Fruit fly (Drosophila melanogaster) whole organism, embryonic: Measurements from ENCODE around the gene axo.

Experiments
- CG10209 ChIP-seq: fragments of 200-800 bp; sonication (Bioruptor generic); optimal IDR thresholded peaks from 3 replicates; lab custom pipeline; 2017; ENCODE audit warnings: missing biosample characterization, mild to moderate bottlenecking, missing genetic modification characterization, missing genetic modification reagents
- CG10431 ChIP-seq: fragments of 200-800 bp; sonication (Bioruptor generic); optimal IDR thresholded peaks from 3 replicates; lab custom pipeline; 2018; ENCODE audit warnings: missing biosample characterization, mild to moderate bottlenecking, missing genetic modification characterization
- CG10543 ChIP-seq: fragments of 200-800 bp; sonication (Bioruptor generic); optimal IDR thresholded peaks from 3 replicates; lab custom pipeline; 2017; ENCODE audit warnings: missing biosample characterization, mild to moderate bottlenecking, missing genetic modification characterization, moderate library complexity
- CG11247 ChIP-seq: fragments of 200-800 bp; sonication (Bioruptor generic); IDR thresholded peaks from 2 replicates; pipeline ENCODE4 v1.3.6; 2022; ENCODE audit warnings: missing biosample characterization, missing genetic modification characterization
- CG13424 ChIP-seq: fragments of 200-800 bp; sonication (Bioruptor generic); optimal IDR thresholded peaks from 2 replicates; lab custom pipeline; 2019; ENCODE audit warnings: missing biosample characterization, mild to moderate bottlenecking, missing genetic modification characterization, moderate library complexity
- CG14667 ChIP-seq: fragments of 200-800 bp; sonication (Bioruptor generic); IDR thresholded peaks from 2 replicates; pipeline ENCODE4 v1.3.6; 2022; ENCODE audit warnings: missing biosample characterization, missing genetic modification characterization
- CG14710 ChIP-seq: fragments of 200-800 bp; sonication (Bioruptor generic); optimal IDR thresholded peaks from 3 replicates; lab custom pipeline; 2019; ENCODE audit warnings: missing biosample characterization, mild to moderate bottlenecking, missing genetic modification characterization, moderate library complexity
- CG15601 ChIP-seq: fragments of 200-800 bp; sonication (Bioruptor generic); optimal IDR thresholded peaks from 3 replicates; lab custom pipeline; 2019; ENCODE audit warnings: missing biosample characterization, mild to moderate bottlenecking, missing genetic modification characterization, moderate library complexity
- CG1647 ChIP-seq: fragments of 200-800 bp; sonication (Bioruptor generic); optimal IDR thresholded peaks from 3 replicates; lab custom pipeline; 2016; ENCODE audit warnings: missing biosample characterization, missing genetic modification characterization
- CG17361 ChIP-seq: fragments of 200-800 bp; sonication (Bioruptor generic); IDR thresholded peaks from 3 replicates; pipeline ENCODE4 v1.3.6; 2022; ENCODE audit warnings: missing biosample characterization, missing genetic modification characterization
- CG34224 ChIP-seq: fragments of 200-800 bp; sonication (Bioruptor generic); IDR thresholded peaks from 3 replicates; pipeline ENCODE4 v1.3.6; 2022; ENCODE audit warnings: missing biosample characterization, missing genetic modification characterization; ENCODE audit not compliant: partially characterized antibody
- CG4360 ChIP-seq: fragments of 200-800 bp; sonication (Bioruptor generic); IDR thresholded peaks from 2 replicates; pipeline ENCODE4 v1.3.6; 2022; ENCODE audit warnings: missing biosample characterization, missing genetic modification characterization
- CG43689 ChIP-seq: fragments of 200-800 bp; sonication (Bioruptor generic); IDR thresholded peaks from 2 replicates; pipeline ENCODE4 v1.3.6; 2022; ENCODE audit warnings: missing biosample characterization, missing genetic modification characterization
- CG6175 ChIP-seq: fragments of 200-800 bp; sonication (Bioruptor generic); IDR thresholded peaks from 3 replicates; pipeline ENCODE4 v1.3.6; 2022; ENCODE audit warnings: missing biosample characterization, missing genetic modification characterization
- CG6272 ChIP-seq: fragments of 200-800 bp; sonication (Bioruptor generic); IDR thresholded peaks from 2 replicates; pipeline ENCODE4 v1.3.6; 2022; ENCODE audit warnings: missing biosample characterization, missing genetic modification characterization
- CG6854 ChIP-seq: fragments of 200-800 bp; sonication (Bioruptor generic); optimal IDR thresholded peaks from 3 replicates; lab custom pipeline; 2017; ENCODE audit warnings: missing biosample characterization, mild to moderate bottlenecking, missing genetic modification characterization
- CG7745 ChIP-seq: fragments of 200-800 bp; sonication (Bioruptor generic); optimal IDR thresholded peaks from 2 replicates; lab custom pipeline; 2018; ENCODE audit warnings: missing biosample characterization, mild to moderate bottlenecking, missing genetic modification characterization, moderate library complexity
- CG8478 ChIP-seq: fragments of >200 bp; optimal IDR thresholded peaks from 2 replicates; lab custom pipeline; 2018
- CG9876 ChIP-seq: fragments of 200-800 bp; sonication (Bioruptor generic); optimal IDR thresholded peaks from 2 replicates; lab custom pipeline; 2016; ENCODE audit warnings: missing biosample characterization, missing genetic modification characterization
- CTCF ChIP-seq: fragments of 200-800 bp; sonication (Bioruptor generic); optimal IDR thresholded peaks from 2 replicates; lab custom pipeline; 2017; ENCODE audit warnings: missing biosample characterization, mild to moderate bottlenecking, missing genetic modification characterization, moderate library complexity
- D19A ChIP-seq: fragments of 200-800 bp; optimal IDR thresholded peaks from 3 replicates; lab custom pipeline; 2019; ENCODE audit warnings: missing biosample characterization, mild to moderate bottlenecking, missing genetic modification characterization, moderate library complexity
- D19B ChIP-seq: fragments of 200-800 bp; sonication (Bioruptor generic); optimal IDR thresholded peaks from 2 replicates; lab custom pipeline; 2017; ENCODE audit warnings: missing biosample characterization, mild to moderate bottlenecking, missing genetic modification characterization
- Elba2 ChIP-seq: fragments of 200-800 bp; sonication (Bioruptor generic); optimal IDR thresholded peaks from 3 replicates; lab custom pipeline; 2016; ENCODE audit warnings: missing biosample characterization, missing genetic modification characterization
- H2.0 ChIP-seq: fragments of 200-800 bp; sonication (Bioruptor generic); IDR thresholded peaks from 2 replicates; pipeline ENCODE4 v1.3.6; 2022; ENCODE audit warnings: missing biosample characterization, missing genetic modification characterization
- Lhr ChIP-seq: fragments of 200-800 bp; sonication (Bioruptor generic); optimal IDR thresholded peaks from 3 replicates; lab custom pipeline; 2017; ENCODE audit warnings: mild to moderate bottlenecking, missing biosample characterization, missing genetic modification reagents, missing genetic modification characterization
- Scr ChIP-seq: fragments of 200-800 bp; sonication (Bioruptor generic); IDR thresholded peaks from 2 replicates; pipeline ENCODE4 v1.3.6; 2022; ENCODE audit warnings: missing biosample characterization, missing genetic modification characterization; ENCODE audit not compliant: partially characterized antibody
- Usf ChIP-seq: fragments of 200-800 bp; sonication (Bioruptor generic); optimal IDR thresholded peaks from 2 replicates; lab custom pipeline; 2017; ENCODE audit warnings: missing genotype, missing biosample characterization, missing genetic modification characterization
- Xbp1 ChIP-seq: fragments of 200-800 bp; sonication (Bioruptor generic); optimal IDR thresholded peaks from 3 replicates; lab custom pipeline; 2016; ENCODE audit warnings: missing biosample characterization, mild to moderate bottlenecking, missing genetic modification characterization
- al ChIP-seq: fragments of 200-800 bp; sonication (Bioruptor generic); IDR thresholded peaks from 2 replicates; pipeline ENCODE4 v1.3.6; 2022; ENCODE audit warnings: missing biosample characterization, missing genetic modification characterization
- ato ChIP-seq: fragments of 200-800 bp; sonication (Bioruptor generic); IDR thresholded peaks from 2 replicates; pipeline ENCODE4 v1.3.6; 2022; ENCODE audit warnings: missing biosample characterization, missing genetic modification characterization; ENCODE audit not compliant: partially characterized antibody
- br ChIP-seq: fragments of >200 bp; optimal IDR thresholded peaks from 2 replicates; lab custom pipeline; 2017
- cg ChIP-seq: fragments of 200-800 bp; sonication (Bioruptor generic); optimal IDR thresholded peaks from 3 replicates; lab custom pipeline; 2019; ENCODE audit warnings: missing biosample characterization, mild to moderate bottlenecking, missing genetic modification characterization, moderate library complexity
- chm ChIP-seq: fragments of 200-800 bp; sonication (Bioruptor generic); IDR thresholded peaks from 2 replicates; pipeline ENCODE4 v1.3.6; 2022; ENCODE audit warnings: missing biosample characterization, missing genetic modification characterization
- danr ChIP-seq: fragments of 200-800 bp; sonication (Bioruptor generic); IDR thresholded peaks from 2 replicates; pipeline ENCODE4 v1.3.6; 2022; ENCODE audit warnings: missing biosample characterization, missing genetic modification characterization
- dysf ChIP-seq: fragments of 200-800 bp; sonication (Bioruptor generic); IDR thresholded peaks from 3 replicates; pipeline ENCODE4 v1.3.6; 2022; ENCODE audit warnings: missing biosample characterization, missing genetic modification characterization
- eve ChIP-seq, 2 experiments: fragments of >200 bp; optimal IDR thresholded peaks; 2 replicates each; lab custom pipeline; 2017; ENCODE audit warnings: missing biosample characterization in 2 of 2, missing genetic modification characterization in 2 of 2
- fd64A ChIP-seq: fragments of 200-800 bp; sonication (Bioruptor generic); optimal IDR thresholded peaks from 3 replicates; lab custom pipeline; 2018; ENCODE audit warnings: missing biosample characterization, mild to moderate bottlenecking, missing genetic modification characterization
- fd96Cb ChIP-seq: fragments of 200-800 bp; sonication (Bioruptor generic); optimal IDR thresholded peaks from 2 replicates; lab custom pipeline; 2018; ENCODE audit warnings: missing biosample characterization, mild to moderate bottlenecking, missing genetic modification characterization, moderate library complexity
- gfzf ChIP-seq: fragments of 200-800 bp; sonication (Bioruptor generic); optimal IDR thresholded peaks from 2 replicates; lab custom pipeline; 2016; ENCODE audit warnings: missing biosample characterization, mild to moderate bottlenecking, missing genetic modification characterization, moderate library complexity
- her ChIP-seq: fragments of 200-800 bp; sonication (Bioruptor generic); optimal IDR thresholded peaks from 2 replicates; lab custom pipeline; 2016; ENCODE audit warnings: missing biosample characterization, missing genetic modification characterization
- inv ChIP-seq: fragments of 200-800 bp; sonication (Bioruptor generic); IDR thresholded peaks from 2 replicates; pipeline ENCODE4 v1.3.6; 2022; ENCODE audit warnings: missing biosample characterization, missing genetic modification characterization; ENCODE audit not compliant: partially characterized antibody
- jigr1 ChIP-seq: fragments of 200-800 bp; sonication (Bioruptor generic); IDR thresholded peaks from 3 replicates; pipeline ENCODE4 v1.3.6; 2022; ENCODE audit warnings: missing biosample characterization, missing genetic modification characterization
- klu ChIP-seq: fragments of 200-800 bp; sonication (Bioruptor generic); IDR thresholded peaks from 2 replicates; pipeline ENCODE4 v1.3.6; 2022; ENCODE audit warnings: missing biosample characterization, missing genetic modification characterization
- lmd ChIP-seq: fragments of 200-800 bp; sonication (Bioruptor generic); IDR thresholded peaks from 2 replicates; pipeline ENCODE4 v1.3.6; 2022; ENCODE audit warnings: missing biosample characterization, missing genetic modification characterization
- pnt ChIP-seq: fragments of 200-800 bp; sonication (Bioruptor generic); optimal IDR thresholded peaks from 3 replicates; lab custom pipeline; 2016; ENCODE audit warnings: missing biosample characterization, missing genetic modification characterization
- sima ChIP-seq: fragments of 200-800 bp; sonication (Bioruptor generic); optimal IDR thresholded peaks from 2 replicates; lab custom pipeline; 2016; ENCODE audit warnings: missing biosample characterization, missing genetic modification characterization
- toy ChIP-seq: fragments of 200-800 bp; sonication (Bioruptor generic); IDR thresholded peaks from 2 replicates; pipeline ENCODE4 v1.3.6; 2022; ENCODE audit warnings: missing biosample characterization, missing genetic modification characterization
- tup ChIP-seq: fragments of 200-800 bp; sonication (Bioruptor generic); optimal IDR thresholded peaks from 2 replicates; lab custom pipeline; 2016; ENCODE audit warnings: missing biosample characterization, mild to moderate bottlenecking, missing genetic modification characterization, moderate library complexity
- unpg ChIP-seq: fragments of 200-800 bp; sonication (Bioruptor generic); optimal IDR thresholded peaks from 3 replicates; lab custom pipeline; 2018; ENCODE audit warnings: missing biosample characterization, mild to moderate bottlenecking, missing genetic modification characterization, moderate library complexity
- vvl ChIP-seq: fragments of 200-800 bp; sonication (Bioruptor generic); IDR thresholded peaks from 2 replicates; pipeline ENCODE4 v1.3.6; 2022; ENCODE audit warnings: missing biosample characterization, missing genetic modification characterization

Gene axo

DNA sequence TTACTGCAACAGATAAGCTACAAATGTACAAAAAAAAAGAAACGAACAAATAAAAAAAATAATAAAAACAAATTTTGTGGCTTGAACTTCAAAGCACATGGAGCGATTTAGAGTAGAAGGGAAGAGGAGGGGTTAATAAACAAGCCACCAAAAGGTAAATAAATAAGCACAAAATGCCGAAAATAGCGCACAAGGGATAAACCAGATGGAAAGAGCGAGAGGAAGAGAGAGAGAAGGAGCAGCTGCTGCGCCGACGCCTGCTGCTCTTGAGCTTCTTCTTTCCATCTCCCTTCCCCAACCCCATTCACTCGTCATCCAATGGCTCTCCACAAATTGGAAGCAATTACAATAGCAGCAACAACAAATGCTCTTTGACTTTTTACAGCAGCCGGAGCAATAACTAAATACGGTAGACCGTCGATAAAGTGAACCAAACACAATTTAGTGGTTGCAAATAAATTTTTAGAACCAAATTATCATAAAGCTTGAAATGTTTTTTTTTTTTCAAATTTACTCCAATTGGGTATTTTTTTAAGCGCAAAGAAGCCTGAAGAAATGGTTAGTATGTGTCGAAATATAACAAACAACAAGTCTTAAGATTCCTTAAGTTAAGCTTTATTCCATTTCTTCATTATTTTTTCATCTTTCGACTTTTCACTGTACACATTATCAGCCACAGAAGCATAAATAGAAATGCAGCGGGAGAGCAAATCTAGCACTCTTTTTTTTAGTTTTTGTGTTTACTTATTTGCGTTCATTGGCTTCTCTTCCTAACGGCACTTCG, 62.6 kb downstream of the axo start (continued):
- TF ChIP-seq cg, result no peak
- peak; percentile 72 for TF ChIP-seq chm (GFP tag; lab: Robert Waterston, UW)
- TF ChIP-seq Scr (GFP tag; lab: Robert Waterston, UW), result no peak
- TF ChIP-seq danr, result peak; percentile 80
- TF ChIP-seq vvl (GFP tag; lab: Robert Waterston, UW), result peak; percentile 92
- peak; percentile 71 for TF ChIP-seq D19B (GFP tag; lab: Kevin White, UChicago)
- peak; percentile 85 for TF ChIP-seq CG15601 (tag; lab: Kevin White, UChicago)
- no peak for TF ChIP-seq CG7745 (tag; lab: Kevin White, UChicago)
- TF ChIP-seq al (GFP tag; lab: Robert Waterston, UW), result peak; percentile 71
- TF ChIP-seq H2.0 (GFP tag; lab: Robert Waterston, UW), result peak; percentile 74
- peak; percentile 91 for TF ChIP-seq Xbp1 (GFP tag; lab: Kevin White, UChicago)
- TF ChIP-seq br (lab: Kevin White, UChicago), result no peak
- peak; percentile 68 for TF ChIP-seq D19A (tag; lab: Kevin White, UChicago)
- peak; percentile 89 for TF ChIP-seq CG14710 (tag; lab: Kevin White, UChicago)
- TF ChIP-seq ato (GFP tag; lab: Robert Waterston, UW), result no peak
- TF ChIP-seq CG6272 (GFP tag; lab: Robert Waterston, UW), result peak; percentile 74
- peak; percentile 49 for TF ChIP-seq Elba2 (GFP tag; lab: Kevin White, UChicago)
- TF ChIP-seq CG8478 (lab: Kevin White, UChicago), result no peak
- peak; percentile 43 for TF ChIP-seq CG10431 (GFP tag; lab: Kevin White, UChicago)
- peak; percentile 28 for TF ChIP-seq CTCF (GFP tag; lab: Kevin White, UChicago)
- TF ChIP-seq sima (GFP tag; lab: Kevin White, UChicago), result peak; percentile 50
- TF ChIP-seq CG13424, result peak; percentile 94
- peak; percentile 93 for TF ChIP-seq lmd (GFP tag; lab: Robert Waterston, UW)
- TF ChIP-seq CG6854 (GFP tag; lab: Kevin White, UChicago), result peak; percentile 84
- peak; percentile 66 for TF ChIP-seq CG14667 (GFP tag; lab: Robert Waterston, UW)
- no peak for TF ChIP-seq inv (GFP tag; lab: Robert Waterston, UW)
- TF ChIP-seq toy (GFP tag; lab: Robert Waterston, UW), result no peak
- peak; percentile 82 for TF ChIP-seq unpg (GFP tag; lab: Kevin White, UChicago)
- peak; percentile 92 for TF ChIP-seq fd96Cb
- peak; percentile 69; the same call in 1 of the 2 replicates for TF ChIP-seq CG11247 (GFP tag; lab: Robert Waterston, UW)
- TF ChIP-seq her (GFP tag; lab: Kevin White, UChicago), result peak; percentile 66
- TF ChIP-seq jigr1 (GFP tag; lab: Robert Waterston, UW), result peak; percentile 73; the same call in 1 of the 3 replicates
- TF ChIP-seq CG34224 (GFP tag; lab: Robert Waterston, UW), result no peak
- peak; percentile 70 for TF ChIP-seq fd64A (GFP tag; lab: Kevin White, UChicago)
- TF ChIP-seq gfzf (GFP tag; lab: Kevin White, UChicago), result no peak
- TF ChIP-seq CG17361 (GFP tag; lab: Robert Waterston, UW), result peak; percentile 96
- peak; percentile 57 for TF ChIP-seq Usf (GFP tag; lab: Kevin White, UChicago)
- peak; percentile 43 for TF ChIP-seq Lhr
- TF ChIP-seq eve (GFP tag; optimal IDR thresholded peaks at IDR 0.05; lab: Kevin White, UChicago), result peak in 1 of 2 experiments; percentile 95
- peak; percentile 70; the same call in 1 of the 2 replicates for TF ChIP-seq klu (GFP tag; lab: Robert Waterston, UW)
- TF ChIP-seq tup (GFP tag; lab: Kevin White, UChicago), result peak; percentile 58
- TF ChIP-seq CG1647, result peak; percentile 75
- TF ChIP-seq dysf, result peak; percentile 93
- peak; percentile 74 for TF ChIP-seq CG43689 (GFP tag; lab: Robert Waterston, UW)
- TF ChIP-seq CG10209 (GFP tag; lab: Kevin White, UChicago), result peak; percentile 88
- 0 out of 3 replicates have a peak, but pooled peaks have one; percentile 16 for TF ChIP-seq CG6175 (GFP tag; lab: Robert Waterston, UW)
- TF ChIP-seq CG10543 (GFP tag; lab: Kevin White, UChicago), result peak; percentile 80
- TF ChIP-seq CG9876 (GFP tag; lab: Kevin White, UChicago), result peak; percentile 68
- TF ChIP-seq CG4360 (GFP tag; lab: Robert Waterston, UW), result 0 out of 2 replicates have a peak, but pooled peaks have one; percentile 47
- peak; percentile 84 for TF ChIP-seq pnt (GFP tag; lab: Kevin White, UChicago)
